Worm (Caenorhabditis elegans) whole organism, L2 larva: Measurements from ENCODE around the gene C52G5.2.

Experiments
- snpc-4 ChIP-seq: fragments of 150-350 bp; optimal IDR thresholded peaks from 2 replicates; lab custom pipeline; 2014; ENCODE audit warnings: missing biosample characterization, missing genetic modification characterization
- unc-62 ChIP-seq: fragments of 150-350 bp; optimal IDR thresholded peaks from 2 replicates; lab custom pipeline; 2014; ENCODE audit warnings: missing biosample characterization, missing genetic modification reagents, missing genetic modification characterization

ce11 chrX:12819512-12819911, 23.6 kb upstream of the C52G5.2 start:
- TF ChIP-seq unc-62 (GFP tag; lab: Kevin White, UChicago), result no peak
- TF ChIP-seq snpc-4 (tag; lab: Kevin White, UChicago), result no peak
